Fruit fly (Drosophila melanogaster): Measurements from ENCODE around the gene CG17944.

CG17944 gene

DNA sequence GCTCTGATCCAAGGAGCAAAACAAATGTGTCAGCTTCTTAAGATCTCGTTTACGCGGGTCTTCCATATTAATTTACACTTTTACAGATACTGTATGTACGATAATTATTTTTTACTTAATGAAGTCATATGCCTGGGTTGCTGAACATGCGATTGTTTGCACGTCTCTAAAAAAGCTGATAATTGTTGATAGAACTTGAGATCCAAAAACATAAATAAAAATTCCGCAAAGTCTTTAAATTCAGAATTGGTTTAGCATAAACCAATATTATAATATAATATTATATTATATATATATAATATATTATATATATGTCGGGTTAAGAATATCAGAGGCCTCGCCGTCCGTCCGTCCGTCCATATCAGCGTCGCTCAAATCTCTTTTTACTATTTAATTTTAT, 12.5 kb downstream of the CG17944 start, which contains the start of gene CG43290:
Gene CG43290 (minus strand): TSS at position 101 of the 400 bp plus-strand sequence.
- TF ChIP-seq Mnt (GFP tag; optimal IDR thresholded peaks at IDR 0.05) (no peak), kay (GFP tag; ENCODE audit: borderline replicate concordance) (no peak), CG5204 (GFP tag; optimal IDR thresholded peaks at IDR 0.05) (no peak), Clk (GFP tag; optimal IDR thresholded peaks at IDR 0.05) (no peak), Crg-1 (GFP tag; optimal IDR thresholded peaks at IDR 0.05) (no peak), CG7045 (GFP tag; optimal IDR thresholded peaks at IDR 0.05) (no peak), CG12768 (GFP tag; optimal IDR thresholded peaks at IDR 0.05) (no peak), toe (GFP tag; optimal IDR thresholded peaks at IDR 0.05) (no peak), CG7101 (tag; optimal IDR thresholded peaks at IDR 0.05) (no peak)

DNA sequence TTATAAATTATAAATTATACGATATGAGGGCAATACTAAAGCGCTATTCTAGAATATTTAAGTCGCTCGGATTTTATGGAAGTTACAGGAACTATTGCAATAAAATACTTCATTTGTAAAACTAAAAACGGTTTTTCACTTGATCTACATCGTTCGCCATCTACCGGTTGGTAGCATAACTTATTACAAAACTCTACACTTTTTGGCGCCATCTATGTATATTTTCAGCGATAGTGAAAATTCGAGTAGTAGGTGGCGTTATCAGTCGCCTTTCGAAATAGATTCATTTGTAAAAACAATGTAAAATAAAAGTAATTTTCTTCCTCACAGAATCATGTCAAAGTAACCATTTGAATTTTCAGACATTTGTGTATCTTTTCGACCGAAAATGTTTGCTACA, 15.5 kb downstream of the CG17944 start, which contains the start of gene nxf4:
Gene nxf4 (plus strand): TSS at position 286 of the 400 bp plus-strand sequence.
- TF ChIP-seq Hr96 (GFP tag; optimal IDR thresholded peaks at IDR 0.05) (peak; percentile 34), CG12768 (GFP tag; optimal IDR thresholded peaks at IDR 0.05) (no peak), bab1 (GFP tag; optimal IDR thresholded peaks at IDR 0.05) (no peak), ovo (GFP tag; optimal IDR thresholded peaks at IDR 0.05) (no peak), CG7045 (GFP tag; optimal IDR thresholded peaks at IDR 0.05) (no peak), cic (GFP tag; optimal IDR thresholded peaks at IDR 0.05) (no peak)

DNA sequence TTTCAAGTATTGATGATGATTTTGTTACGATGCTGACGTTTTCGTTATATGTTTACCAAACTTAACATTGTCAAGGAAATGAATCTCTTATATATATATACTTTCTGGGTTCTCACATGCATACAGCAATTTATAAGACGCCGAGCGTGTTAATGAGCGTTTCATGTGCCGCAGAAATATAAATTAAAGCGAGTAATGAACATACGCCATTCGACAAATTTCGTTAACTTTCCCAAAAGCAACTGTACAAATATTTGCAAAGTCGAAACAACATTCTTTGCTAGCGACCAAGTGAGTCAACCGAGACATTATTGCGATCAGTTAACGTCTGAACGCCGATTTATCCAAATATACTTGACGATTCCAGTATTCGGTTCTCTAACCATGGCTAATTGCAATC, 17.2 kb downstream of the CG17944 start, which contains the start of gene CG31496:
Gene CG31496 (plus strand): TSS at position 301 of the 400 bp plus-strand sequence.
- TF ChIP-seq CG33017 (tag; optimal IDR thresholded peaks at IDR 0.05) (no peak), ovo (GFP tag; optimal IDR thresholded peaks at IDR 0.05) (no peak), CG7045 (GFP tag; optimal IDR thresholded peaks at IDR 0.05) (no peak), pad (GFP tag; optimal IDR thresholded peaks at IDR 0.05) (no peak), tj (GFP tag; optimal IDR thresholded peaks at IDR 0.05) (no peak), toe (GFP tag; optimal IDR thresholded peaks at IDR 0.05) (no peak), CG11617 (GFP tag; optimal IDR thresholded peaks at IDR 0.05) (no peak), Crg-1 (GFP tag; optimal IDR thresholded peaks at IDR 0.05) (no peak), Mnt (GFP tag; optimal IDR thresholded peaks at IDR 0.05) (no peak), kay (GFP tag; ENCODE audit: borderline replicate concordance) (no peak), CG5204 (GFP tag; optimal IDR thresholded peaks at IDR 0.05) (no peak), Hr96 (GFP tag; optimal IDR thresholded peaks at IDR 0.05) (no peak), cic (GFP tag; optimal IDR thresholded peaks at IDR 0.05) (no peak), CG12768 (GFP tag; optimal IDR thresholded peaks at IDR 0.05) (no peak)

- TF ChIP-seq Hr96 (GFP tag; optimal IDR thresholded peaks at IDR 0.05) (no peak), toe (GFP tag; optimal IDR thresholded peaks at IDR 0.05) (no peak), CG7101 (tag; optimal IDR thresholded peaks at IDR 0.05) (no peak), CG14711 (tag; optimal IDR thresholded peaks at IDR 0.05) (no peak), bab1 (GFP tag; optimal IDR thresholded peaks at IDR 0.05) (no peak), Clk (GFP tag; optimal IDR thresholded peaks at IDR 0.05) (no peak), CG12768 (GFP tag; optimal IDR thresholded peaks at IDR 0.05) (no peak), CG33017 (tag; optimal IDR thresholded peaks at IDR 0.05) (no peak), pad (GFP tag; optimal IDR thresholded peaks at IDR 0.05) (no peak), tj (GFP tag; optimal IDR thresholded peaks at IDR 0.05) (no peak), CG7045 (GFP tag; optimal IDR thresholded peaks at IDR 0.05) (no peak)
Measured at dm6 chr3R:7336454-7336853, 25.5 kb downstream of the CG17944 start.

dm6 chr3R:7334613-7335012, 27.3 kb downstream of the CG17944 start:
- TF ChIP-seq Clk (GFP tag; optimal IDR thresholded peaks at IDR 0.05) (no peak), CG5204 (GFP tag; optimal IDR thresholded peaks at IDR 0.05) (no peak), CG33017 (tag; optimal IDR thresholded peaks at IDR 0.05) (no peak), tj (GFP tag; optimal IDR thresholded peaks at IDR 0.05) (no peak), cic (GFP tag; optimal IDR thresholded peaks at IDR 0.05) (no peak), CG7101 (tag; optimal IDR thresholded peaks at IDR 0.05) (no peak)

dm6 chr3R:7330695-7331094, 31.2 kb downstream of the CG17944 start:
- TF ChIP-seq Hr96 (GFP tag; optimal IDR thresholded peaks at IDR 0.05): no peak
- TF ChIP-seq toe (GFP tag; optimal IDR thresholded peaks at IDR 0.05): peak; percentile 19

DNA sequence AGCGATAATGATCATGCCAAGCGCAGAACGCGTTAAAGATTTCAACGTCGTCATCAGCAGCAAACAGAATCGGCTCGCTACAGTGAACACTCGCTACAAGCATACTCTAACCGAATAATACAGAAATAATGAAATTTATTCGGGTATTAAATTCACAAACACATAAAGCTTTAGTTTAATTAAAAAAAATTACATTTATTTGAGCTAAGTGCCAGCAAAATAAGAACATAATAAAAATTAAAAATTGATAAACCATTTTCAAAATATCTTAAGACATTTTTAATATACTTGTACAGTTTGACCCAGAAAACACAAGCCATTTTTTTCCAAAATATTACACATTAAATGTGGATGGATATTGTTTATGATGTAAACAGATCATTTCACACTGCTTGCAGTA, 35.7 kb downstream of the CG17944 start:
- no peak for TF ChIP-seq CG7045 (GFP tag; optimal IDR thresholded peaks at IDR 0.05)
- no peak for TF ChIP-seq CG12768 (GFP tag; optimal IDR thresholded peaks at IDR 0.05)

- no peak for TF ChIP-seq cic (GFP tag; optimal IDR thresholded peaks at IDR 0.05)
- TF ChIP-seq toe (GFP tag; optimal IDR thresholded peaks at IDR 0.05): no peak
- TF ChIP-seq Clk (GFP tag; optimal IDR thresholded peaks at IDR 0.05): no peak
- TF ChIP-seq kay (GFP tag; ENCODE audit: borderline replicate concordance): no peak
- TF ChIP-seq tj (GFP tag; optimal IDR thresholded peaks at IDR 0.05): no peak
- no peak for TF ChIP-seq CG7101 (tag; optimal IDR thresholded peaks at IDR 0.05)
- no peak for TF ChIP-seq CG11617 (GFP tag; optimal IDR thresholded peaks at IDR 0.05)
- TF ChIP-seq Crg-1 (GFP tag; optimal IDR thresholded peaks at IDR 0.05): no peak
- TF ChIP-seq CG5204 (GFP tag; optimal IDR thresholded peaks at IDR 0.05): no peak
- TF ChIP-seq CG1620 (GFP tag; optimal IDR thresholded peaks at IDR 0.05): no peak
- TF ChIP-seq Mnt (GFP tag; optimal IDR thresholded peaks at IDR 0.05): no peak
- TF ChIP-seq ovo (GFP tag; optimal IDR thresholded peaks at IDR 0.05): no peak
- TF ChIP-seq pad (GFP tag; optimal IDR thresholded peaks at IDR 0.05): no peak
- TF ChIP-seq bab1 (GFP tag; optimal IDR thresholded peaks at IDR 0.05): no peak
- TF ChIP-seq CG33017 (tag; optimal IDR thresholded peaks at IDR 0.05): no peak
Measured at dm6 chr3R:7322549-7322948, 39.4 kb downstream of the CG17944 start.

Data from whole organism, adult.